Worm (Caenorhabditis elegans) whole organism, mixed stage, embryonic: ENCODE measurements around the gene T10G3.1.

Experiments
- M03D4.4 ChIP-seq: sonication (generic microtip); optimal IDR thresholded peaks from 2 replicates; lab custom pipeline; 2017; ENCODE audit warnings: mild to moderate bottlenecking, missing genetic modification characterization, missing compliant biosample characterization
- bed-3 ChIP-seq: fragments of 200-800 bp; sonication (Bioruptor generic); optimal IDR thresholded peaks from 3 replicates; lab custom pipeline; 2018; ENCODE audit warnings: mild to moderate bottlenecking, missing genetic modification characterization, moderate library complexity, missing compliant biosample characterization
- blmp-1 ChIP-seq: fragments of 150-350 bp; optimal IDR thresholded peaks from 2 replicates; lab custom pipeline; 2014; ENCODE audit warnings: missing biosample characterization, missing genetic modification characterization
- ceh-39 ChIP-seq: fragments of 150-350 bp; optimal IDR thresholded peaks from 2 replicates; lab custom pipeline; 2014; ENCODE audit warnings: missing biosample characterization, missing genetic modification characterization
- ceh-43 ChIP-seq: fragments of 200-800 bp; sonication (Bioruptor generic); optimal IDR thresholded peaks from 2 replicates; lab custom pipeline; 2018; ENCODE audit warnings: mild to moderate bottlenecking, missing genetic modification characterization, moderate library complexity, missing compliant biosample characterization
- ceh-83 ChIP-seq: fragments of 200-800 bp; sonication (Bioruptor generic); optimal IDR thresholded peaks from 2 replicates; lab custom pipeline; 2018; ENCODE audit warnings: mild to moderate bottlenecking, missing genetic modification characterization, missing compliant biosample characterization
- cnd-1 ChIP-seq: fragments of 200-800 bp; sonication (Bioruptor generic); optimal IDR thresholded peaks from 2 replicates; lab custom pipeline; 2018; ENCODE audit warnings: mild to moderate bottlenecking, missing genetic modification characterization, missing compliant biosample characterization
- drap-1 ChIP-seq: fragments of 200-800 bp; sonication (Bioruptor generic); optimal IDR thresholded peaks from 3 replicates; lab custom pipeline; 2018; ENCODE audit warnings: mild to moderate bottlenecking, missing genetic modification characterization, missing compliant biosample characterization
- elt-1 ChIP-seq: sonication (generic microtip); optimal IDR thresholded peaks from 2 replicates; lab custom pipeline; 2017; ENCODE audit warnings: missing genetic modification characterization, mild to moderate bottlenecking, missing compliant biosample characterization, antibody characterized with exemption, moderate library complexity, borderline replicate concordance; ENCODE audit not compliant: insufficient read depth
- elt-3 ChIP-seq: fragments of 150-350 bp; optimal IDR thresholded peaks from 2 replicates; lab custom pipeline; 2014; ENCODE audit warnings: missing biosample characterization, missing genetic modification characterization
- flh-1 ChIP-seq: fragments of 200-800 bp; sonication (Bioruptor generic); optimal IDR thresholded peaks from 2 replicates; lab custom pipeline; 2018; ENCODE audit warnings: mild to moderate bottlenecking, missing genetic modification characterization, moderate library complexity, missing compliant biosample characterization
- ham-2 ChIP-seq: fragments of 200-800 bp; sonication (Bioruptor generic); optimal IDR thresholded peaks from 2 replicates; lab custom pipeline; 2018; ENCODE audit warnings: mild to moderate bottlenecking, missing genetic modification characterization, missing compliant biosample characterization
- hlh-1 ChIP-seq: fragments of 150-350 bp; optimal IDR thresholded peaks from 2 replicates; lab custom pipeline; 2014; ENCODE audit warnings: missing biosample characterization, missing genetic modification reagents, missing genetic modification characterization
- lin-13 ChIP-seq: fragments of 150-350 bp; optimal IDR thresholded peaks from 2 replicates; lab custom pipeline; 2014; ENCODE audit warnings: missing biosample characterization, missing genetic modification characterization
- lin-32 ChIP-seq: fragments of 200-800 bp; sonication (Bioruptor generic); optimal IDR thresholded peaks from 2 replicates; lab custom pipeline; 2018; ENCODE audit warnings: mild to moderate bottlenecking, missing genetic modification characterization, missing compliant biosample characterization
- lsy-2 ChIP-seq: fragments of 150-350 bp; optimal IDR thresholded peaks from 2 replicates; lab custom pipeline; 2014; ENCODE audit warnings: missing biosample characterization, missing genetic modification characterization
- mab-5 ChIP-seq: fragments of 150-350 bp; optimal IDR thresholded peaks from 2 replicates; lab custom pipeline; 2014; ENCODE audit warnings: missing biosample characterization, missing genetic modification characterization
- mep-1 ChIP-seq: fragments of 150-350 bp; optimal IDR thresholded peaks from 2 replicates; lab custom pipeline; 2017; ENCODE audit warnings: missing biosample characterization, missing genetic modification reagents, missing genetic modification characterization, inconsistent platforms
- nhr-2 ChIP-seq: fragments of 150-350 bp; optimal IDR thresholded peaks from 2 replicates; lab custom pipeline; 2014; ENCODE audit warnings: missing biosample characterization, missing genetic modification characterization
- nhr-237 ChIP-seq: fragments of 150-350 bp; optimal IDR thresholded peaks from 2 replicates; lab custom pipeline; 2014; ENCODE audit warnings: missing biosample characterization, missing genetic modification characterization
- nhr-28 ChIP-seq: fragments of 150-350 bp; optimal IDR thresholded peaks from 2 replicates; lab custom pipeline; 2014; ENCODE audit warnings: missing biosample characterization, missing genetic modification characterization
- pha-4 ChIP-seq: fragments of 150-350 bp; optimal IDR thresholded peaks from 2 replicates; lab custom pipeline; 2018; ENCODE audit warnings: missing biosample characterization, missing genetic modification reagents, missing genetic modification characterization
- sem-2 ChIP-seq: fragments of 200-800 bp; sonication (Bioruptor generic); optimal IDR thresholded peaks from 2 replicates; lab custom pipeline; 2018; ENCODE audit warnings: mild to moderate bottlenecking, missing genetic modification characterization, missing compliant biosample characterization
- snpc-4 ChIP-seq: fragments of 150-350 bp; optimal IDR thresholded peaks from 2 replicates; lab custom pipeline; 2014; ENCODE audit warnings: missing biosample characterization, missing genetic modification characterization
- sptf-1 ChIP-seq: sonication (generic microtip); optimal IDR thresholded peaks from 2 replicates; lab custom pipeline; 2017; ENCODE audit warnings: mild to moderate bottlenecking, missing genetic modification characterization, moderate library complexity, missing compliant biosample characterization
- tbx-8 ChIP-seq: fragments of 200-800 bp; sonication (Bioruptor generic); optimal IDR thresholded peaks from 2 replicates; lab custom pipeline; 2018; ENCODE audit warnings: mild to moderate bottlenecking, missing genetic modification characterization, moderate library complexity, missing compliant biosample characterization
- unc-39 ChIP-seq: fragments of 150-350 bp; optimal IDR thresholded peaks from 2 replicates; lab custom pipeline; 2014; ENCODE audit warnings: missing biosample characterization, missing genetic modification characterization
- unc-62 ChIP-seq: fragments of 150-350 bp; optimal IDR thresholded peaks from 2 replicates; lab custom pipeline; 2014; ENCODE audit warnings: missing biosample characterization, missing genetic modification reagents, missing genetic modification characterization
- zip-8 ChIP-seq: fragments of 150-350 bp; optimal IDR thresholded peaks from 2 replicates; lab custom pipeline; 2014; ENCODE audit warnings: missing biosample characterization, missing genetic modification characterization
- ztf-11 ChIP-seq: fragments of 150-350 bp; optimal IDR thresholded peaks from 2 replicates; lab custom pipeline; 2014; ENCODE audit warnings: missing biosample characterization, missing genetic modification characterization

T10G3.1 gene

ce11 chrV:13426764-13427163, 46.7 kb downstream of the T10G3.1 start, which contains the start of gene srd-18:
Gene srd-18 (minus strand): TSS chrV:13426864.
- TF ChIP-seq elt-3 (tag; lab: Kevin White, UChicago) (no peak), ham-2 (GFP tag; lab: Kevin White, UChicago) (no peak), tbx-8 (GFP tag; lab: Kevin White, UChicago) (no peak), M03D4.4 (tag; lab: Kevin White, UChicago) (no peak), unc-39 (tag; lab: Kevin White, UChicago) (no peak), cnd-1 (tag; lab: Kevin White, UChicago) (no peak)

- TF ChIP-seq hlh-1 (tag; lab: Kevin White, UChicago) (no peak), ceh-83 (GFP tag; lab: Kevin White, UChicago) (no peak), flh-1 (no peak), lsy-2 (tag; lab: Kevin White, UChicago) (no peak), pha-4 (tag; lab: Kevin White, UChicago) (no peak), tbx-8 (GFP tag; lab: Kevin White, UChicago) (no peak), unc-39 (tag; lab: Kevin White, UChicago) (no peak), cnd-1 (tag; lab: Kevin White, UChicago) (no peak), ham-2 (GFP tag; lab: Kevin White, UChicago) (no peak), nhr-2 (tag; lab: Kevin White, UChicago) (no peak), ceh-39 (tag; lab: Kevin White, UChicago) (no peak), mep-1 (tag; lab: Kevin White, UChicago) (no peak), elt-3 (tag; lab: Kevin White, UChicago) (no peak), nhr-28 (no peak), sptf-1 (tag; lab: Kevin White, UChicago) (no peak), unc-62 (GFP tag; lab: Kevin White, UChicago) (no peak)
These were observed 49.9 kb downstream of the T10G3.1 start, which contains the start of gene srv-10 for ce11 chrV:13423608-13424007. Gene srv-10 (plus strand): TSS chrV:13423908.

ce11 chrV:13423045-13423444, 50.4 kb downstream of the T10G3.1 start, which contains the start of gene srv-9:
Gene srv-9 (minus strand): TSS chrV:13423145.
- no peak for TF ChIP-seq ceh-43 (GFP tag; lab: Kevin White, UChicago)
- no peak for TF ChIP-seq flh-1
- TF ChIP-seq blmp-1 (tag; lab: Kevin White, UChicago), result no peak
- TF ChIP-seq nhr-2 (tag; lab: Kevin White, UChicago), result no peak
- TF ChIP-seq ztf-11, result no peak
- TF ChIP-seq M03D4.4 (tag; lab: Kevin White, UChicago), result no peak
- no peak for TF ChIP-seq nhr-237 (tag; lab: Kevin White, UChicago)
- TF ChIP-seq lin-32 (GFP tag; lab: Kevin White, UChicago), result no peak
- no peak for TF ChIP-seq ceh-39 (tag; lab: Kevin White, UChicago)
- no peak for TF ChIP-seq zip-8
- no peak for TF ChIP-seq snpc-4 (tag; lab: Kevin White, UChicago)
- TF ChIP-seq lin-13 (tag; lab: Kevin White, UChicago), result no peak
- no peak for TF ChIP-seq unc-62 (GFP tag; lab: Kevin White, UChicago)
- no peak for TF ChIP-seq mab-5 (tag; lab: Kevin White, UChicago)
- no peak for TF ChIP-seq lsy-2 (tag; lab: Kevin White, UChicago)
- no peak for TF ChIP-seq bed-3 (GFP tag; lab: Kevin White, UChicago)
- no peak for TF ChIP-seq pha-4 (tag; lab: Kevin White, UChicago)

- TF ChIP-seq unc-39 (tag; lab: Kevin White, UChicago) (no peak), nhr-2 (tag; lab: Kevin White, UChicago) (no peak), elt-1 (tag; lab: Kevin White, UChicago) (no peak), blmp-1 (tag; lab: Kevin White, UChicago) (no peak), cnd-1 (tag; lab: Kevin White, UChicago) (no peak), bed-3 (GFP tag; lab: Kevin White, UChicago) (no peak), pha-4 (tag; lab: Kevin White, UChicago) (no peak), sem-2 (no peak)
These were observed 51.8 kb downstream of the T10G3.1 start for ce11 chrV:13421697-13422096.

- TF ChIP-seq hlh-1 (tag; lab: Kevin White, UChicago) (no peak), lin-13 (tag; lab: Kevin White, UChicago) (no peak), ztf-11 (no peak), elt-3 (tag; lab: Kevin White, UChicago) (no peak), snpc-4 (tag; lab: Kevin White, UChicago) (no peak), mep-1 (tag; lab: Kevin White, UChicago) (no peak), blmp-1 (tag; lab: Kevin White, UChicago) (no peak), nhr-28 (no peak), lsy-2 (tag; lab: Kevin White, UChicago) (no peak), drap-1 (no peak), ceh-83 (GFP tag; lab: Kevin White, UChicago) (no peak), elt-1 (tag; lab: Kevin White, UChicago) (no peak)
These were observed 52.8 kb downstream of the T10G3.1 start, which contains the start of gene srv-8 for ce11 chrV:13420640-13421039. Gene srv-8 (minus strand): TSS chrV:13420740.
